Fruit fly (Drosophila melanogaster): ENCODE data around the gene spdi.

Gene spdi

dm6 chrX:654949-655348 lies 35.0 kb upstream of the spdi start (continued):
- TF ChIP-seq repo (GFP tag; optimal IDR thresholded peaks at IDR 0.05) (peak; percentile 95), trem (tag; optimal IDR thresholded peaks at IDR 0.05) (peak; percentile 74), CG12104 (GFP tag; optimal IDR thresholded peaks at IDR 0.05) (peak; percentile 93), CG7928 (GFP tag; optimal IDR thresholded peaks at IDR 0.05) (peak; percentile 77), CG17328 (GFP tag; IDR thresholded peaks at IDR 0.05) (peak; percentile 97), Hmr (GFP tag; optimal IDR thresholded peaks at IDR 0.05) (peak; percentile 96), Atf-2 (GFP tag; optimal IDR thresholded peaks at IDR 0.05) (peak; percentile 93), H15 (GFP tag; IDR thresholded peaks at IDR 0.05) (peak; percentile 96), croc (GFP tag; conservative IDR thresholded peaks at IDR 0.05) (peak; percentile 88), CG15479 (GFP tag; optimal IDR thresholded peaks at IDR 0.05) (peak; percentile 63), hth (optimal IDR thresholded peaks at IDR 0.05) (no peak), CG9876 (GFP tag; optimal IDR thresholded peaks at IDR 0.05) (peak; percentile 90), Hsf (GFP tag; optimal IDR thresholded peaks at IDR 0.05) (peak; percentile 95), CG3065 (GFP tag; optimal IDR thresholded peaks at IDR 0.05) (peak; percentile 87), dm (GFP tag; optimal IDR thresholded peaks at IDR 0.05) (peak; percentile 85), D (optimal IDR thresholded peaks at IDR 0.05) (no peak), D (GFP tag; optimal IDR thresholded peaks at IDR 0.05) (peak; percentile 94), dan (GFP tag; IDR thresholded peaks at IDR 0.05) (peak; percentile 46), crp (GFP tag; optimal IDR thresholded peaks at IDR 0.05) (peak in 1 of 2 experiments; percentile 71), Pdp1 (GFP tag; optimal IDR thresholded peaks at IDR 0.05) (peak; percentile 94), GATAe (GFP tag; conservative IDR thresholded peaks at IDR 0.05) (peak; percentile 40; the same call in 1 of the 2 replicates), gcm (GFP tag; optimal IDR thresholded peaks at IDR 0.05) (peak; percentile 92), Ets97D (GFP tag; optimal IDR thresholded peaks at IDR 0.05) (peak; percentile 71), nerfin-2 (GFP tag; IDR thresholded peaks at IDR 0.05; ENCODE audit: partially characterized antibody) (no peak), Nf-YC (tag; optimal IDR thresholded peaks at IDR 0.05) (peak; percentile 83), br (optimal IDR thresholded peaks at IDR 0.05) (no peak), schlank (tag; optimal IDR thresholded peaks at IDR 0.05) (peak; percentile 93), CG2129 (GFP tag; IDR thresholded peaks at IDR 0.05; ENCODE audit: partially characterized antibody) (no peak), CG12071 (GFP tag; optimal IDR thresholded peaks at IDR 0.05) (peak; percentile 98), chif (GFP tag; optimal IDR thresholded peaks at IDR 0.05) (peak; percentile 92 to 93), CG8290 (GFP tag; optimal IDR thresholded peaks at IDR 0.05) (peak; percentile 90), CG8290 (tag; optimal IDR thresholded peaks at IDR 0.05) (peak; percentile 87 to 99), lilli (GFP tag; optimal IDR thresholded peaks at IDR 0.05) (peak; percentile 96), ato (GFP tag; IDR thresholded peaks at IDR 0.05; ENCODE audit: partially characterized antibody) (no peak; the same call in 1 of the 2 replicates), CG6272 (GFP tag; IDR thresholded peaks at IDR 0.05) (peak; percentile 89), B-H2 (GFP tag; optimal IDR thresholded peaks at IDR 0.05) (peak; percentile 94), CG15011 (GFP tag; optimal IDR thresholded peaks at IDR 0.05) (no peak), zen2 (GFP tag; IDR thresholded peaks at IDR 0.05; ENCODE audit: partially characterized antibody) (no peak), CG7839 (tag; optimal IDR thresholded peaks at IDR 0.05) (peak; percentile 96), onecut (GFP tag; IDR thresholded peaks at IDR 0.05) (peak; percentile 95), CG30431 (GFP tag; optimal IDR thresholded peaks at IDR 0.05) (peak; percentile 92), Ravus (GFP tag; IDR thresholded peaks at IDR 0.05) (peak; percentile 90), CG8924 (tag; optimal IDR thresholded peaks at IDR 0.05) (peak; percentile 91), CG6765 (GFP tag; optimal IDR thresholded peaks at IDR 0.05) (peak; percentile 86), CG9817 (tag; optimal IDR thresholded peaks at IDR 0.05) (peak; percentile 95), cg (GFP tag; optimal IDR thresholded peaks at IDR 0.05) (no peak), tin (GFP tag; optimal IDR thresholded peaks at IDR 0.05) (peak; percentile 96), pho (GFP tag; optimal IDR thresholded peaks at IDR 0.05) (peak; percentile 88), dimm (GFP tag; IDR thresholded peaks at IDR 0.05) (peak; percentile 88), Mrtf (GFP tag; IDR thresholded peaks at IDR 0.05) (peak; percentile 96), CG1647 (GFP tag; optimal IDR thresholded peaks at IDR 0.05) (peak; percentile 92), tx (GFP tag; optimal IDR thresholded peaks at IDR 0.05) (peak; percentile 88)
